Fruit fly (Drosophila melanogaster) whole organism, pupa: Measurements from ENCODE around the gene Had1.

Source experiments
- CG10348 ChIP-seq: fragments of 200-800 bp; sonication (Bioruptor generic); IDR thresholded peaks from 2 replicates; pipeline ENCODE4 v1.3.6; 2022; ENCODE audit warnings: missing biosample characterization, missing genetic modification characterization
- CG12605 ChIP-seq: fragments of 200-800 bp; sonication (Bioruptor generic); IDR thresholded peaks from 2 replicates; pipeline ENCODE4 v1.3.6; 2022; ENCODE audit warnings: missing biosample characterization, missing genetic modification characterization
- CG13204 ChIP-seq: fragments of 200-800 bp; sonication (Bioruptor generic); optimal IDR thresholded peaks from 2 replicates; lab custom pipeline; 2018; ENCODE audit warnings: missing biosample characterization, mild to moderate bottlenecking, missing genetic modification characterization, moderate library complexity
- CG14655 ChIP-seq: fragments of 200-800 bp; sonication (Bioruptor generic); optimal IDR thresholded peaks from 3 replicates; lab custom pipeline; 2017; ENCODE audit warnings: mild to moderate bottlenecking, missing biosample characterization, missing genetic modification reagents, missing genetic modification characterization
- CG15710 ChIP-seq: fragments of 200-800 bp; sonication (Bioruptor generic); optimal IDR thresholded peaks from 2 replicates; lab custom pipeline; 2018; ENCODE audit warnings: missing biosample characterization, mild to moderate bottlenecking, missing genetic modification characterization, moderate library complexity
- CG17806 ChIP-seq: fragments of 200-800 bp; sonication (Bioruptor generic); optimal IDR thresholded peaks from 2 replicates; lab custom pipeline; 2018; ENCODE audit warnings: missing biosample characterization, mild to moderate bottlenecking, missing genetic modification characterization, moderate library complexity
- CG32121 ChIP-seq: fragments of 200-800 bp; sonication (Bioruptor generic); IDR thresholded peaks from 2 replicates; pipeline ENCODE4 v1.3.6; 2022; ENCODE audit warnings: missing biosample characterization, missing genetic modification characterization
- CG34367 ChIP-seq: fragments of 200-800 bp; sonication (Bioruptor generic); optimal IDR thresholded peaks from 2 replicates; lab custom pipeline; 2018; ENCODE audit warnings: missing biosample characterization, mild to moderate bottlenecking, missing genetic modification characterization
- CG4496 ChIP-seq: fragments of 200-800 bp; sonication (Bioruptor generic); IDR thresholded peaks from 3 replicates; pipeline ENCODE4 v1.3.6; 2022; ENCODE audit warnings: missing biosample characterization, missing genetic modification characterization
- CG8159 ChIP-seq: fragments of 200-800 bp; sonication (Bioruptor generic); optimal IDR thresholded peaks from 3 replicates; lab custom pipeline; 2018; ENCODE audit warnings: missing biosample characterization, mild to moderate bottlenecking, missing genetic modification characterization, moderate library complexity
- CG8301 ChIP-seq: fragments of 200-800 bp; sonication (Bioruptor generic); optimal IDR thresholded peaks from 2 replicates; lab custom pipeline; 2018; ENCODE audit warnings: missing biosample characterization, mild to moderate bottlenecking, missing genetic modification characterization
- CG9948 ChIP-seq: fragments of 200-800 bp; sonication (Bioruptor generic); optimal IDR thresholded peaks from 2 replicates; lab custom pipeline; 2018; ENCODE audit warnings: missing biosample characterization, mild to moderate bottlenecking, missing genetic modification characterization, moderate library complexity
- D1 ChIP-seq: fragments of 200-800 bp; sonication (Bioruptor generic); optimal IDR thresholded peaks from 2 replicates; lab custom pipeline; 2018; ENCODE audit warnings: missing biosample characterization, mild to moderate bottlenecking, missing genetic modification characterization, moderate library complexity
- EcR ChIP-seq: fragments of 200-800 bp; sonication (Bioruptor generic); optimal IDR thresholded peaks from 3 replicates; lab custom pipeline; 2019; ENCODE audit warnings: missing biosample characterization, missing genetic modification characterization, mild to moderate bottlenecking, moderate library complexity, missing genetic modification reagents
- Ets98B ChIP-seq: fragments of 200-800 bp; sonication (Bioruptor generic); IDR thresholded peaks from 2 replicates; pipeline ENCODE4 v1.3.6; 2022; ENCODE audit warnings: missing biosample characterization, missing genetic modification characterization
- Pif1A ChIP-seq: fragments of 200-800 bp; sonication (Bioruptor generic); optimal IDR thresholded peaks from 3 replicates; lab custom pipeline; 2016; ENCODE audit warnings: missing biosample characterization, missing genetic modification characterization
- Pif1B ChIP-seq: fragments of 200-800 bp; sonication (Bioruptor generic); optimal IDR thresholded peaks from 3 replicates; lab custom pipeline; 2016; ENCODE audit warnings: missing biosample characterization, missing genetic modification characterization
- Snoo ChIP-seq: fragments of 200-800 bp; sonication (Bioruptor generic); optimal IDR thresholded peaks from 3 replicates; lab custom pipeline; 2017; ENCODE audit warnings: missing biosample characterization, mild to moderate bottlenecking, missing genetic modification characterization, inconsistent platforms
- fd96Ca ChIP-seq: fragments of 200-800 bp; sonication (Bioruptor generic); IDR thresholded peaks from 3 replicates; pipeline ENCODE4 v1.3.6; 2022; ENCODE audit warnings: missing biosample characterization, missing genetic modification characterization
- gl ChIP-seq: fragments of 200-800 bp; sonication (Bioruptor generic); optimal IDR thresholded peaks from 2 replicates; lab custom pipeline; 2018; ENCODE audit warnings: missing biosample characterization, mild to moderate bottlenecking, missing genetic modification characterization
- rn ChIP-seq: fragments of 200-800 bp; sonication (Bioruptor generic); IDR thresholded peaks from 2 replicates; pipeline ENCODE4 v1.3.6; 2022; ENCODE audit warnings: missing biosample characterization, missing genetic modification characterization

The Had1 gene

DNA sequence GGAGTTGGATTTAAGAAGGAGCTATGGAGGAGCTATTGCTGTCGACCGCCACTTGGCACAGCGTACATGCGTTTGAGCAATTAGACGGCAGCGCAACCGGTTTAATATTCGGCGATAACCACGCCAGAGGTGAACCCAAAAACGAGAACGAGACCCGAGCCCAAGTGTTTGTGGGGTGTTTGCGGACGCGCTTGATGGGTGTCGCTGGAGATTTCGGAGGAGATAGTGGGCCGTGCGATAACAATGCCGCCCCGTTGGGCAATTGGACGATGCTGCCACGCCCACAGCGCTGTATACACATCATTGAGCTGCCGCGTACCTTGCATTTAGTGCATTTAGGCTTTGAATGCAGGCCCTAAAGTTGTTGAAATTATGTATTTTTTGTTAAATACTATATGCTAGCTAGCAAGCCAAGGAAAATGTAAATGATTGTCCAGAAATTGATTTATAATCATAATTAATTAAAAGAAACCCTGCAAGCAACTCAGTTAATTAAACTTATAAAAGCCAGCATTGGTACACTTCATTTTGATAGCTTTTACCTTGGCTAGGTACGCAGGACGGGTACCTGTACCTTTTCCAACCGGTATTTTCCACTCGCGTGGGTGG, at the start of gene Had1:
Gene Had1 (minus strand): TSS at position 358 of the 609 bp plus-strand sequence.
- TF ChIP-seq CG4496 (0 out of 3 replicates have a peak, but pooled peaks have one; percentile 7), EcR (GFP tag; lab: Kevin White, UChicago) (no peak)

DNA sequence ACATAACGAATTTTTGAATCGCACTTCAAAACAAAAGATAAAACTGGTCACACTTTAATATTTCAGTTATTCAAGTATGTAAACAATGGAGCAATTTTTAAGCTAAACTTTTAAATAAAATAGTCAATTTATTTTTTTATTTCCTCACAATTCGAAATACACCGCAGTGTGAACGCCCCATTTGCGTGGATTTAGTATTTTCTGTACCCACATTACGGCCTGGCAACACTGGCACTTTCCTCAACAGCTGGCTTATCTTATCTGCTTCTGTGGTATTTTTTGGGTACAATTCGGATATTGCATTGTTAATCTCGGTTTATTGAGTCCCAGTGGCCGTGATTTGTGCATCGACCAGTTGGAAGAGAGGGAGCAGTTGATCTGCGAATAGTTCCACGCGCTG, 41.6 kb upstream of the Had1 start, which contains the start of gene sl:
Gene sl (plus strand): TSS at position 254 of the 400 bp plus-strand sequence.
- TF ChIP-seq CG4496 (no peak), CG12605 (GFP tag; lab: Robert Waterston, UW) (no peak), gl (tag; lab: Kevin White, UChicago) (no peak), EcR (GFP tag; lab: Kevin White, UChicago) (no peak), D1 (no peak), Pif1A (GFP tag; lab: Kevin White, UChicago) (no peak), CG15710 (tag; lab: Kevin White, UChicago) (no peak), Snoo (no peak), CG17806 (tag; lab: Kevin White, UChicago) (no peak), CG8301 (tag; lab: Kevin White, UChicago) (no peak), CG9948 (no peak), Ets98B (no peak), fd96Ca (GFP tag; lab: Robert Waterston, UW) (no peak), Pif1B (GFP tag; lab: Kevin White, UChicago) (no peak), CG14655 (GFP tag; lab: Kevin White, UChicago) (no peak), CG13204 (GFP tag; lab: Kevin White, UChicago) (no peak), CG34367 (tag; lab: Kevin White, UChicago) (no peak), CG32121 (no peak)

DNA sequence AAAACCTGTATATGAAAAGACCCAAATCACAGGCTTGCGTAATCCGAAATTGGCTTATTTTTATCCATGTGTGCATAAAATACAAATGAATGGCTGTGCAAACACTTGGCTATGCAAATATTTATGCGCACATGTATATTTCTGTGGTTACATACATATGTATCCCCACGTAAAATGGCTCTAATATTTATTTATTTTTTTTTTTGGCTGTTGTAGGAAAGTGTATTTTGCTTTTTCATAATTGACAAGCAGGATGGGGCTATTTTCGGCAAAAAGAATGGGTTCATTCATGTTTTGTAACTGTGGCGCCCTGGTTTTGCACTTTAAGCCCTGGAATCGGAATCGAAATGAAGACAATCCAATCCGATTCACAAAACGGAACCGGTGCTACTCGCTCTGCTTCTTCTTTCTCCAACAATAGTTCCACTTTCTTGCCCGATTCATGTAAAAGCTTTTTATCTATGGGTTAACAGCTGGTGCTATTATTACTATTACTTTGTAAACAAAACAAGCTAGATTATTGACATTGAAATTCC, 26.7 kb upstream of the Had1 start:
- TF ChIP-seq CG14655 (GFP tag; lab: Kevin White, UChicago) (no peak), CG10348 (GFP tag; lab: Robert Waterston, UW) (no peak), Snoo (peak; percentile 67), gl (tag; lab: Kevin White, UChicago) (no peak), CG13204 (GFP tag; lab: Kevin White, UChicago) (no peak), Pif1B (GFP tag; lab: Kevin White, UChicago) (peak; percentile 77), Pif1A (GFP tag; lab: Kevin White, UChicago) (peak; percentile 80), Ets98B (peak; percentile 87), EcR (GFP tag; lab: Kevin White, UChicago) (no peak), fd96Ca (GFP tag; lab: Robert Waterston, UW) (peak; percentile 86), CG8301 (tag; lab: Kevin White, UChicago) (peak; percentile 49), CG32121 (peak; percentile 90), CG34367 (tag; lab: Kevin White, UChicago) (peak; percentile 46), CG15710 (tag; lab: Kevin White, UChicago) (peak; percentile 55), CG12605 (GFP tag; lab: Robert Waterston, UW) (peak; percentile 64; the same call in 1 of the 2 replicates), CG17806 (tag; lab: Kevin White, UChicago) (peak; percentile 62), rn (GFP tag; lab: Robert Waterston, UW) (peak; percentile 61), CG4496 (peak; percentile 93), D1 (no peak), CG9948 (peak; percentile 33), CG8159 (peak; percentile 57)

DNA sequence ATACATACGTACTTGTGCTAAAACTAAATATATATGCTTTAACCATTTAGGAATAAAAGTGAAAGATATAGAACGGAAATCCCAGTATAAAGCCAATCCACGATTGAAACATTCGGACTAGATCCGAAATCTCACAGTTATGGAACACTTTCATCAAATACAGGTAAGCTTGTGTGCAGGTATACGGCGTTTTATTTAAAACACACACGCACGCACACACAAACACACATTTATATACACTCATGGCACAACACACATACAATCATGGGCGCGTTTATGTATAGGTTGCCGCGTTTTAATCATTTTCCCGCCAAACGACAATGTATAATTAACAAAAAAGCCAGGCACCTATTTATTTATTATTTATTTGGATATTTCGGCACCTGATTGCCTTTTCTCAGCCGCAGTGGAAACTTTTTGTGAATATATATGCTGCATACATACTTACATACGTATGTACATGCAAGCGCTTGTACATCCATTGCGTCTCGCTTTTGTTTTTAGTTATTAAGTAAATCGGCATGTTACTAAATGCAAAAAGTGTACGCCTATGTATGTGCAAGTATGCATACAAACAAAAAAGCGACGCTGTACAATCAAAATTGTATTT, 25.9 kb upstream of the Had1 start:
- TF ChIP-seq rn (GFP tag; lab: Robert Waterston, UW) = no peak
- TF ChIP-seq CG34367 (tag; lab: Kevin White, UChicago) = no peak
- no peak for TF ChIP-seq D1
- no peak for TF ChIP-seq Pif1B (GFP tag; lab: Kevin White, UChicago)
- no peak for TF ChIP-seq CG8159
- TF ChIP-seq CG32121 = no peak
- no peak for TF ChIP-seq CG14655 (GFP tag; lab: Kevin White, UChicago)
- TF ChIP-seq CG15710 (tag; lab: Kevin White, UChicago) = no peak
- no peak for TF ChIP-seq CG4496

DNA sequence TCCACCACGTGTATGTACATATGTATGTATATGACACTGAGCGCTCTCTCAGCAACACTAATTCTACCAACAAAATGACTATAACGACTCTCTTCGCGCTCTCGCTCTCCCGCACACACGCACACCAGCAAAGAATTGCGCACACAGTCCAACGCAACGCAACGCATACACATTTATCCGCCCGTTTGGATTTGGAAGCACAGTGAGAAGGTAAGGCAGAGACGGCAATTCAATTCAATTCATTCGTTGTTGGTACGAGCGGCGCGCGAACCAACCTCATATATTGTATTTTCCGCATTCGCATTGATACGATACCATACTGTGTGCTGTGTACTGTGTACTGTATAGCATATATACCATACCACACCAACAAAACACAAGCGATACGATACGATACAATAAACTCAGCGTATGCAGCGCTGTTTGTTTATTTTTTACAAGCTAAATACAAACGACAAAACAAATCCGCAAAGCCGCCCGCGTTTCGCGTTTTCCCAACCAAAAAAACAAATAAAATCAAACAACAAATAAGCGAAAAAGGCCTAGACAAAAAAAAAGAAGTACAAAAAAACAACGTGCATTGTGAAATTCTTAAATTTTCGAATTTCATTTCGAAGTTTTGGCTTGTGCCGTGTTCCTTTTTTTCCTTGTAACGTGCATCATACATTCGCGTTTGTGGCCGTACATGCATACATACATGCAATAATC, 25.1 kb upstream of the Had1 start, which contains the start of the genes CG9921 and Dsp1:
Gene CG9921 (minus strand): TSS at position 167 of the 708 bp plus-strand sequence.
Gene Dsp1 (plus strand): TSS at position 179 of the 708 bp plus-strand sequence.
- TF ChIP-seq CG12605 (GFP tag; lab: Robert Waterston, UW) = 0 out of 2 replicates have a peak, but pooled peaks have one; percentile 30
- TF ChIP-seq gl (tag; lab: Kevin White, UChicago) = no peak
- no peak for TF ChIP-seq rn (GFP tag; lab: Robert Waterston, UW)
- TF ChIP-seq CG17806 (tag; lab: Kevin White, UChicago) = no peak
- TF ChIP-seq CG32121 = no peak
- TF ChIP-seq fd96Ca (GFP tag; lab: Robert Waterston, UW) = peak; percentile 54; the same call in 1 of the 3 replicates
- TF ChIP-seq CG8159 = no peak
- TF ChIP-seq EcR (GFP tag; lab: Kevin White, UChicago) = peak; percentile 9
- TF ChIP-seq Pif1A (GFP tag; lab: Kevin White, UChicago) = no peak
- TF ChIP-seq CG10348 (GFP tag; lab: Robert Waterston, UW) = no peak
- no peak for TF ChIP-seq CG15710 (tag; lab: Kevin White, UChicago)
- peak; percentile 3 for TF ChIP-seq CG14655 (GFP tag; lab: Kevin White, UChicago)
- TF ChIP-seq CG9948 = no peak
- TF ChIP-seq CG13204 (GFP tag; lab: Kevin White, UChicago) = no peak
- no peak for TF ChIP-seq Snoo
- TF ChIP-seq CG34367 (tag; lab: Kevin White, UChicago) = no peak
- TF ChIP-seq Ets98B = peak; percentile 35; the same call in 1 of the 2 replicates
- TF ChIP-seq CG8301 (tag; lab: Kevin White, UChicago) = no peak
- TF ChIP-seq D1 = no peak
- peak; percentile 29; the same call in 1 of the 3 replicates for TF ChIP-seq CG4496
- no peak for TF ChIP-seq Pif1B (GFP tag; lab: Kevin White, UChicago)
